Worm (Caenorhabditis elegans): ENCODE data around the gene srw-72.

- TF ChIP-seq ceh-82 (tag; optimal IDR thresholded peaks at IDR 0.05), result no peak
- TF ChIP-seq elt-2 (tag; optimal IDR thresholded peaks at IDR 0.05), result no peak
- TF ChIP-seq ama-1 (optimal IDR thresholded peaks at IDR 0.05), result no peak
- TF ChIP-seq nhr-237 (tag; optimal IDR thresholded peaks at IDR 0.05), result no peak
- TF ChIP-seq nfya-1 (tag; optimal IDR thresholded peaks at IDR 0.05; ENCODE audit: insufficient read depth), result no peak
- TF ChIP-seq mdl-1 (tag; optimal IDR thresholded peaks at IDR 0.05), result no peak
- no peak for TF ChIP-seq nhr-77 (tag; optimal IDR thresholded peaks at IDR 0.05)
- no peak for TF ChIP-seq unc-39 (tag; optimal IDR thresholded peaks at IDR 0.05)
- TF ChIP-seq snpc-4 (tag; optimal IDR thresholded peaks at IDR 0.05), result no peak
- TF ChIP-seq nhr-25 (tag; optimal IDR thresholded peaks at IDR 0.05), result no peak
- TF ChIP-seq tbx-2 (tag; optimal IDR thresholded peaks at IDR 0.05), result no peak
- TF ChIP-seq hmg-11 (tag; optimal IDR thresholded peaks at IDR 0.05), result no peak
- TF ChIP-seq ZK546.5 (tag; optimal IDR thresholded peaks at IDR 0.05), result no peak
- TF ChIP-seq unc-62 (GFP tag; optimal IDR thresholded peaks at IDR 0.05), result no peak
These were observed 36.8 kb upstream of the srw-72 start, which contains the start of gene T27C5.10 for ce11 chrV:17430066-17430465.
